Worm (Caenorhabditis elegans) whole organism, early embryonic: ENCODE results near the gene C09F9.1.

ENCODE experiments used
- F13C5.2 ChIP-seq: sonication (generic microtip); optimal IDR thresholded peaks from 2 replicates; lab custom pipeline; 2017; ENCODE audit warnings: mild to moderate bottlenecking, missing genetic modification characterization, inconsistent platforms, missing compliant biosample characterization
- ama-1 ChIP-seq: fragments of 150-350 bp; optimal IDR thresholded peaks from 2 replicates; lab custom pipeline; 2014
- ets-7 ChIP-seq: sonication (generic microtip); optimal IDR thresholded peaks from 2 replicates; lab custom pipeline; 2016; ENCODE audit warnings: missing genotype, missing genetic modification characterization, missing compliant biosample characterization
- flt-1 ChIP-seq: fragments of 200-800 bp; sonication (Bioruptor generic); IDR thresholded peaks from 2 replicates; pipeline ENCODE4 v1.3.6; 2022; ENCODE audit warnings: missing genetic modification characterization, missing compliant biosample characterization
- hmbx-1 ChIP-seq: sonication (generic microtip); optimal IDR thresholded peaks from 2 replicates; lab custom pipeline; 2016; ENCODE audit warnings: mild to moderate bottlenecking, missing genetic modification characterization, missing compliant biosample characterization
- hmg-4 ChIP-seq: fragments of 200-800 bp; sonication (Bioruptor generic); optimal IDR thresholded peaks from 2 replicates; lab custom pipeline; 2018; ENCODE audit warnings: mild to moderate bottlenecking, missing genetic modification characterization, missing compliant biosample characterization
- pes-1 ChIP-seq: fragments of 200-800 bp; sonication (Bioruptor generic); IDR thresholded peaks from 2 replicates; pipeline ENCODE4 v1.3.6; 2022; ENCODE audit warnings: missing genetic modification reagents, missing genetic modification characterization, missing compliant biosample characterization
- tra-4 ChIP-seq: sonication (generic microtip); optimal IDR thresholded peaks from 2 replicates; lab custom pipeline; 2017; ENCODE audit warnings: missing genetic modification characterization, missing compliant biosample characterization

DNA sequence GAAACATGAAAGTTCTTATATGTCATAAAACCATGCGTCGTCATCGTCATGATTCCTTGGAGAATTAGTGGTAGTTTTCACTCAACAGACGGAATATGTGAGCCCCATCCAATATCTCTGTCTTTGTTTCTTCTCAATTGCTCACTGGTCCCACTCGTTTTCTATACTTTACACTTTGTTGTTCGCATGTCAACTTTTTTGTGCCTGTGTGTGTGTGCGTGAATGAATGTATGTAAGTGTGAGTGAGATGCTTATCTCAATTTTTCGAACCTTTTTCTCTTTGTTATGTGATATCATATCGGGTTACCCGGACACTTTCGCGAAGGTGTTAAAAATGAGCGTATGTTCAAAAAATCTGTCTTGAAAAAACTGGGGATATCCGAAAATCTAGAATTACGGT is 26.1 kb upstream of the C09F9.1 start:
- TF ChIP-seq hmg-4 (no peak), pes-1 (GFP tag; lab: Robert Waterston, UW) (no peak), ama-1 (lab: Kevin White, UChicago) (no peak), ets-7 (no peak), hmbx-1 (no peak), tra-4 (tag; lab: Kevin White, UChicago) (no peak), flt-1 (GFP tag; lab: Robert Waterston, UW) (no peak), F13C5.2 (tag; lab: Kevin White, UChicago) (no peak)
